Fruit fly (Drosophila melanogaster) whole organism, embryonic: Measurements from ENCODE around the gene CG13126.

Experiments
- Antp ChIP-seq: fragments of 200-800 bp; sonication (Bioruptor generic); optimal IDR thresholded peaks from 3 replicates; lab custom pipeline; 2016; ENCODE audit warnings: missing biosample characterization, missing genetic modification characterization
- Awh ChIP-seq: fragments of 200-800 bp; sonication (Bioruptor generic); IDR thresholded peaks from 2 replicates; pipeline ENCODE4, ENCODE4 v1.3.6; 2022; ENCODE audit warnings: missing biosample characterization, missing genetic modification characterization
- CG10462 ChIP-seq: fragments of 200-800 bp; sonication (Bioruptor generic); optimal IDR thresholded peaks from 2 replicates; lab custom pipeline; 2016; ENCODE audit warnings: missing biosample characterization, missing genetic modification characterization
- CG11560 ChIP-seq: fragments of 200-800 bp; sonication (Bioruptor generic); IDR thresholded peaks from 3 replicates; pipeline ENCODE4 v1.3.6; 2022; ENCODE audit warnings: missing biosample characterization, missing genetic modification characterization
- CG12071 ChIP-seq: fragments of 200-800 bp; sonication (Bioruptor generic); optimal IDR thresholded peaks from 3 replicates; lab custom pipeline; 2018; ENCODE audit warnings: missing biosample characterization, mild to moderate bottlenecking, missing genetic modification characterization
- CG12155 ChIP-seq: fragments of 200-800 bp; sonication (Bioruptor generic); optimal IDR thresholded peaks from 3 replicates; lab custom pipeline; 2016; ENCODE audit warnings: missing biosample characterization, missing genetic modification characterization
- CG12769 ChIP-seq: fragments of 200-800 bp; sonication (Bioruptor generic); optimal IDR thresholded peaks from 2 replicates; lab custom pipeline; 2019; ENCODE audit warnings: missing biosample characterization, mild to moderate bottlenecking, missing genetic modification characterization, moderate library complexity
- CG13424 ChIP-seq: fragments of 200-800 bp; sonication (Bioruptor generic); optimal IDR thresholded peaks from 2 replicates; lab custom pipeline; 2019; ENCODE audit warnings: missing biosample characterization, mild to moderate bottlenecking, missing genetic modification characterization, moderate library complexity
- CG14710 ChIP-seq: fragments of 200-800 bp; sonication (Bioruptor generic); optimal IDR thresholded peaks from 3 replicates; lab custom pipeline; 2019; ENCODE audit warnings: missing biosample characterization, mild to moderate bottlenecking, missing genetic modification characterization, moderate library complexity
- CG15269 ChIP-seq: fragments of 200-800 bp; sonication (Bioruptor generic); optimal IDR thresholded peaks from 2 replicates; lab custom pipeline; 2018; ENCODE audit warnings: missing biosample characterization, mild to moderate bottlenecking, missing genetic modification characterization, moderate library complexity
- CG16863 ChIP-seq: fragments of 200-800 bp; sonication (Bioruptor generic); optimal IDR thresholded peaks from 3 replicates; lab custom pipeline; 2016; ENCODE audit warnings: missing biosample characterization, missing genetic modification characterization
- CG17612 ChIP-seq: fragments of 200-800 bp; sonication (Bioruptor generic); IDR thresholded peaks from 2 replicates; pipeline ENCODE4 v1.3.6; 2022; ENCODE audit warnings: missing biosample characterization, missing genetic modification characterization
- CG2120 ChIP-seq: fragments of 200-800 bp; sonication (Bioruptor generic); optimal IDR thresholded peaks from 3 replicates; lab custom pipeline; 2016; ENCODE audit warnings: missing biosample characterization, missing genetic modification characterization
- CG30403 ChIP-seq: fragments of 200-800 bp; sonication (Bioruptor generic); optimal IDR thresholded peaks from 3 replicates; lab custom pipeline; 2016; ENCODE audit warnings: missing biosample characterization, missing genetic modification characterization
- CG31365 ChIP-seq: fragments of 200-800 bp; sonication (Bioruptor generic); optimal IDR thresholded peaks from 2 replicates; lab custom pipeline; 2018; ENCODE audit warnings: missing biosample characterization, mild to moderate bottlenecking, missing genetic modification characterization
- CG4424 ChIP-seq: fragments of 200-800 bp; sonication (Bioruptor generic); optimal IDR thresholded peaks from 3 replicates; lab custom pipeline; 2016; ENCODE audit warnings: missing biosample characterization, missing genetic modification characterization
- CG6272 ChIP-seq: fragments of 200-800 bp; sonication (Bioruptor generic); IDR thresholded peaks from 2 replicates; pipeline ENCODE4 v1.3.6; 2022; ENCODE audit warnings: missing biosample characterization, missing genetic modification characterization
- CG6791 ChIP-seq: fragments of 200-800 bp; sonication (Bioruptor generic); IDR thresholded peaks from 3 replicates; pipeline ENCODE4 v1.3.6; 2022; ENCODE audit warnings: missing biosample characterization, missing genetic modification characterization; ENCODE audit not compliant: partially characterized antibody
- CG8290 ChIP-seq, 3 experiments: fragments of 200-800 bp; sonication (Bioruptor generic); optimal IDR thresholded peaks; 2 replicates each; lab custom pipeline; 2016 to 2019; ENCODE audit warnings: missing biosample characterization in 3 of 3, missing genetic modification characterization in 3 of 3, mild to moderate bottlenecking in 2 of 3, moderate library complexity in 1 of 3
- CG9797 ChIP-seq: fragments of 200-800 bp; sonication (Bioruptor generic); optimal IDR thresholded peaks from 3 replicates; lab custom pipeline; 2018; ENCODE audit warnings: missing biosample characterization, mild to moderate bottlenecking, missing genetic modification characterization
- CHES-1-like ChIP-seq: fragments of 200-800 bp; sonication (Bioruptor generic); optimal IDR thresholded peaks from 2 replicates; lab custom pipeline; 2016; ENCODE audit warnings: missing biosample characterization, missing genetic modification characterization
- E2f1 ChIP-seq: fragments of 200-800 bp; sonication (Bioruptor generic); IDR thresholded peaks from 2 replicates; pipeline ENCODE4 v1.3.6; 2022; ENCODE audit warnings: missing biosample characterization, missing genetic modification characterization
- HmgZ ChIP-seq: fragments of 200-800 bp; sonication (Bioruptor generic); optimal IDR thresholded peaks from 2 replicates; lab custom pipeline; 2018; ENCODE audit warnings: missing biosample characterization, mild to moderate bottlenecking, missing genetic modification characterization
- Hr3 ChIP-seq: fragments of 200-800 bp; sonication (Bioruptor generic); optimal IDR thresholded peaks from 3 replicates; lab custom pipeline; 2016; ENCODE audit warnings: missing biosample characterization, missing genetic modification characterization
- Pdp1 ChIP-seq, 2 experiments: fragments of 200-800 bp; sonication (Bioruptor generic); optimal IDR thresholded peaks; 3 replicates each; lab custom pipeline; 2016; ENCODE audit warnings: missing biosample characterization in 2 of 2, missing genetic modification characterization in 2 of 2, mild to moderate bottlenecking in 1 of 2, moderate library complexity in 1 of 2
- Trl ChIP-seq, 3 experiments: fragments of >200 bp in 2 of 3; fragments of 200-800 bp in 1 of 3; sonication (Bioruptor generic) in 1 of 3; optimal IDR thresholded peaks; 2 replicates in 1 of 3; 3 replicates in 2 of 3; lab custom pipeline; 2016 to 2017; ENCODE audit warnings: missing biosample characterization in 1 of 3, missing genetic modification characterization in 1 of 3
- ato ChIP-seq: fragments of 200-800 bp; sonication (Bioruptor generic); IDR thresholded peaks from 2 replicates; pipeline ENCODE4 v1.3.6; 2022; ENCODE audit warnings: missing biosample characterization, missing genetic modification characterization; ENCODE audit not compliant: partially characterized antibody
- br ChIP-seq: fragments of >200 bp; optimal IDR thresholded peaks from 2 replicates; lab custom pipeline; 2017
- cad ChIP-seq: fragments of >200 bp; optimal IDR thresholded peaks from 2 replicates; lab custom pipeline; 2017; ENCODE audit warnings: missing biosample characterization, missing genetic modification characterization
- corto ChIP-seq: fragments of 200-800 bp; sonication (Bioruptor generic); optimal IDR thresholded peaks from 2 replicates; lab custom pipeline; 2016; ENCODE audit warnings: missing biosample characterization, mild to moderate bottlenecking, missing genetic modification characterization, moderate library complexity
- dimm ChIP-seq: fragments of 200-800 bp; sonication (Bioruptor generic); IDR thresholded peaks from 2 replicates; pipeline ENCODE4 v1.3.6; 2022; ENCODE audit warnings: missing biosample characterization, missing genetic modification characterization
- en ChIP-seq: fragments of 200-800 bp; sonication (Bioruptor generic); optimal IDR thresholded peaks from 2 replicates; lab custom pipeline; 2016; ENCODE audit warnings: missing biosample characterization, missing genetic modification characterization
- fru ChIP-seq: fragments of >200 bp; optimal IDR thresholded peaks from 2 replicates; lab custom pipeline; 2017
- gsb ChIP-seq: fragments of 200-800 bp; sonication (Bioruptor generic); IDR thresholded peaks from 2 replicates; pipeline ENCODE4 v1.3.6; 2022; ENCODE audit warnings: missing biosample characterization, missing genetic modification characterization
- h ChIP-seq: fragments of >200 bp; optimal IDR thresholded peaks from 2 replicates; lab custom pipeline; 2017
- kah ChIP-seq: fragments of 200-800 bp; sonication (Bioruptor generic); optimal IDR thresholded peaks from 2 replicates; lab custom pipeline; 2018; ENCODE audit warnings: missing biosample characterization, mild to moderate bottlenecking, missing genetic modification characterization
- knrl ChIP-seq: fragments of 200-800 bp; sonication (Bioruptor generic); IDR thresholded peaks from 3 replicates; pipeline ENCODE4 v1.3.6; 2022; ENCODE audit warnings: missing biosample characterization, missing genetic modification characterization; ENCODE audit not compliant: partially characterized antibody
- lilli ChIP-seq: fragments of 200-800 bp; sonication (Bioruptor generic); optimal IDR thresholded peaks from 3 replicates; lab custom pipeline; 2016; ENCODE audit warnings: missing biosample characterization, missing genetic modification characterization
- mirr ChIP-seq: fragments of 200-800 bp; sonication (Bioruptor generic); optimal IDR thresholded peaks from 3 replicates; lab custom pipeline; 2018; ENCODE audit warnings: missing biosample characterization, mild to moderate bottlenecking, missing genetic modification characterization
- p53 ChIP-seq: fragments of 200-800 bp; sonication (Bioruptor generic); optimal IDR thresholded peaks from 2 replicates; lab custom pipeline; 2016; ENCODE audit warnings: missing biosample characterization, missing genetic modification characterization
- pb ChIP-seq: fragments of 200-800 bp; sonication (Bioruptor generic); optimal IDR thresholded peaks from 3 replicates; lab custom pipeline; 2016; ENCODE audit warnings: missing biosample characterization, missing genetic modification characterization
- psq ChIP-seq: fragments of 200-800 bp; sonication (Bioruptor generic); optimal IDR thresholded peaks from 2 replicates; lab custom pipeline; 2017; ENCODE audit warnings: missing biosample characterization, missing genetic modification characterization
- pum ChIP-seq: fragments of 200-800 bp; sonication (Bioruptor generic); optimal IDR thresholded peaks from 2 replicates; lab custom pipeline; 2016; ENCODE audit warnings: missing biosample characterization, missing genetic modification characterization
- rib ChIP-seq: fragments of 200-800 bp; sonication (Bioruptor generic); IDR thresholded peaks from 2 replicates; pipeline ENCODE4 v1.3.6; 2022; ENCODE audit warnings: missing biosample characterization, missing genetic modification characterization
- scrt ChIP-seq: fragments of 200-800 bp; sonication (Bioruptor generic); optimal IDR thresholded peaks from 2 replicates; lab custom pipeline; 2018; ENCODE audit warnings: missing biosample characterization, mild to moderate bottlenecking, missing genetic modification characterization, moderate library complexity
- slou ChIP-seq: fragments of 200-800 bp; sonication (Bioruptor generic); optimal IDR thresholded peaks from 3 replicates; lab custom pipeline; 2016; ENCODE audit warnings: missing biosample characterization, missing genetic modification characterization
- tap ChIP-seq: fragments of 200-800 bp; optimal IDR thresholded peaks from 3 replicates; lab custom pipeline; 2019; ENCODE audit warnings: missing biosample characterization, mild to moderate bottlenecking, missing genetic modification characterization, moderate library complexity
- tna ChIP-seq: fragments of 200-800 bp; sonication (Bioruptor generic); IDR thresholded peaks from 2 replicates; pipeline ENCODE4 v1.3.6; 2022; ENCODE audit warnings: missing biosample characterization, missing genetic modification characterization; ENCODE audit not compliant: partially characterized antibody
- trh ChIP-seq: fragments of 200-800 bp; sonication (Bioruptor generic); optimal IDR thresholded peaks from 2 replicates; lab custom pipeline; 2016; ENCODE audit warnings: missing biosample characterization, missing genetic modification characterization
- vnd ChIP-seq: fragments of 200-800 bp; sonication (Bioruptor generic); IDR thresholded peaks from 3 replicates; pipeline ENCODE4 v1.3.6; 2022; ENCODE audit warnings: missing biosample characterization, missing genetic modification characterization; ENCODE audit not compliant: partially characterized antibody

Gene CG13126

DNA sequence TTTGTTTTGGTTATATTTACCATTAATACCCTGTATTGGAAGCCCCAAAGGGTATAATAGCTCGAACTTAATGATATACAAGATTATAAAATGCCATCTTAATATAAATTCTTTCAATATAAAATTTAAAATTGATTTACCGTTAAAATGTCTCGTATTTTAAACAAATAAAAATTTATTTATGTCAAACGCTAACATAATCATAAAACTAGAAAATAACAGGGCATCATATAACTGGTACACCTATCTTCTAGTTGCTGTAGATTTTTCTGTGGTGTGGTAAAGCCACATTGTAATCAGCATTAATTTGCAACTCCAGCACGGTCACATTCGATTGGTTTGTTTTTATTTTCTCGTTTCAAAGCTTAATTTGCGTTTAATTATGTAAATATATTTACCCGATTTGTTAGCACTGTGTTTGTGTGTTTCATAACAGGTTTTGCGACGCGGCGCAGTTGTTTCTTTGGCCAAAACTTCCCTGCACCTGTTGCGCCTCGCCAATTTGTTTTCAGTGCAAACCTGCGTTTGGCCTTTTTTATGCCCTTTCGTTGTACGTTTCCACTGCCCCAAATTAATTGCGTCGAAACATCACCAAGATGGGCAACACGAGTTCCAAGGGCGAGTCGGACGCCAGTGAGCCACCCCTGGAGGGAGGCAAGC lies 3.1 kb upstream of the CG13126 start, which contains the start of the genes CG4658 and CG5846 (continued):
- TF ChIP-seq CG11560 (tag; lab: Robert Waterston, UW) (peak; percentile 78), knrl (GFP tag; lab: Robert Waterston, UW) (no peak; the same call in 2 of the 3 replicates), pum (peak; percentile 90), en (GFP tag; lab: Kevin White, UChicago) (peak; percentile 13), mirr (GFP tag; lab: Kevin White, UChicago) (peak; percentile 45), pb (GFP tag; lab: Kevin White, UChicago) (no peak), CG12769 (no peak), HmgZ (tag; lab: Kevin White, UChicago) (peak; percentile 94), CG31365 (tag; lab: Kevin White, UChicago) (no peak), cad (GFP tag; lab: Kevin White, UChicago) (no peak), Antp (GFP tag; lab: Kevin White, UChicago) (peak; percentile 33), p53 (peak; percentile 62), CG6791 (GFP tag; lab: Robert Waterston, UW) (no peak), CG8290 (GFP tag; optimal IDR thresholded peaks at IDR 0.05; lab: Kevin White, UChicago) (peak; percentile 89), CG8290 (tag; optimal IDR thresholded peaks at IDR 0.05; lab: Kevin White, UChicago) (no peak), E2f1 (GFP tag; lab: Robert Waterston, UW) (peak; percentile 96), CG2120 (peak; percentile 95), kah (GFP tag; lab: Kevin White, UChicago) (peak; percentile 77), dimm (GFP tag; lab: Robert Waterston, UW) (peak; percentile 76), CG13424 (tag; lab: Kevin White, UChicago) (peak; percentile 94), CG6272 (GFP tag; lab: Robert Waterston, UW) (peak; percentile 93), gsb (GFP tag; lab: Robert Waterston, UW) (peak; percentile 80), CHES-1-like (GFP tag; lab: Kevin White, UChicago) (peak; percentile 71), CG30403 (GFP tag; lab: Kevin White, UChicago) (peak; percentile 97), Trl (optimal IDR thresholded peaks at IDR 0.05; lab: Kevin White, UChicago) (no peak), Trl (GFP tag; optimal IDR thresholded peaks at IDR 0.05; lab: Kevin White, UChicago) (peak; percentile 75), ato (GFP tag; lab: Robert Waterston, UW) (no peak), CG16863 (peak; percentile 87), CG9797 (GFP tag; lab: Kevin White, UChicago) (peak; percentile 77), lilli (GFP tag; lab: Kevin White, UChicago) (peak; percentile 94), CG14710 (tag; lab: Kevin White, UChicago) (peak; percentile 96), h (no peak), CG4424 (GFP tag; lab: Kevin White, UChicago) (peak; percentile 95), tap (tag; lab: Kevin White, UChicago) (peak; percentile 92), Pdp1 (GFP tag; optimal IDR thresholded peaks at IDR 0.05; lab: Kevin White, UChicago) (peak; percentile 85 to 87), vnd (no peak), Awh (GFP tag; lab: Robert Waterston, UW) (peak; percentile 97), CG12071 (GFP tag; lab: Kevin White, UChicago) (peak; percentile 66), tna (GFP tag; lab: Robert Waterston, UW) (no peak), CG10462 (GFP tag; lab: Kevin White, UChicago) (peak; percentile 93), rib (peak; percentile 86), CG12155 (peak; percentile 92), slou (GFP tag; lab: Kevin White, UChicago) (peak; percentile 88), br (lab: Kevin White, UChicago) (no peak), CG17612 (GFP tag; lab: Robert Waterston, UW) (peak; percentile 78), psq (GFP tag; lab: Kevin White, UChicago) (peak; percentile 81), CG15269 (tag; lab: Kevin White, UChicago) (peak; percentile 93), Hr3 (GFP tag; lab: Kevin White, UChicago) (peak; percentile 96), fru (no peak), trh (GFP tag; lab: Kevin White, UChicago) (peak; percentile 80), corto (GFP tag; lab: Kevin White, UChicago) (peak; percentile 18), scrt (peak; percentile 91)
